Fruit fly (Drosophila melanogaster) whole organism, larva: ENCODE data around the gene CG42324.
A peak's percentile ranks its signal among the peaks of the same experiment; 100 is the strongest.

ENCODE experiments used
- noc ChIP-seq: fragments of 200-800 bp; sonication (Bioruptor generic); optimal IDR thresholded peaks from 3 replicates; lab custom pipeline; 2019; ENCODE audit warnings: missing biosample characterization, mild to moderate bottlenecking, missing genetic modification characterization, moderate library complexity

Gene CG42324

dm6 chr3L:3442751-3443524, 29.3 kb upstream of the CG42324 start:
- TF ChIP-seq noc (tag; lab: Kevin White, UChicago), result no peak

- no peak for TF ChIP-seq noc (tag; lab: Kevin White, UChicago)
Observed at dm6 chr3L:3444246-3444785, 27.9 kb upstream of the CG42324 start.

- TF ChIP-seq noc (tag; lab: Kevin White, UChicago), result no peak
Observed at dm6 chr3L:3447948-3448526, 24.2 kb upstream of the CG42324 start.

dm6 chr3L:3449680-3450079, 22.6 kb upstream of the CG42324 start:
- TF ChIP-seq noc (tag; lab: Kevin White, UChicago), result no peak

- TF ChIP-seq noc (tag; lab: Kevin White, UChicago), result peak; percentile 28
Observed at dm6 chr3L:3450410-3450809, 21.8 kb upstream of the CG42324 start.

- no peak for TF ChIP-seq noc (tag; lab: Kevin White, UChicago)
Observed at dm6 chr3L:3451774-3452173, 20.5 kb upstream of the CG42324 start.

- TF ChIP-seq noc (tag; lab: Kevin White, UChicago), result no peak
Observed at dm6 chr3L:3452684-3453083, 19.6 kb upstream of the CG42324 start.

- TF ChIP-seq noc (tag; lab: Kevin White, UChicago), result no peak
Observed at dm6 chr3L:3454430-3454829, 17.8 kb upstream of the CG42324 start.

dm6 chr3L:3454921-3455554, 17.2 kb upstream of the CG42324 start:
- no peak for TF ChIP-seq noc (tag; lab: Kevin White, UChicago)

dm6 chr3L:3455555-3455939, 16.7 kb upstream of the CG42324 start:
- TF ChIP-seq noc (tag; lab: Kevin White, UChicago), result no peak

dm6 chr3L:3456009-3456566, 16.2 kb upstream of the CG42324 start:
- TF ChIP-seq noc (tag; lab: Kevin White, UChicago), result no peak

dm6 chr3L:3456922-3457321, 15.3 kb upstream of the CG42324 start:
- TF ChIP-seq noc (tag; lab: Kevin White, UChicago), result no peak

- TF ChIP-seq noc (tag; lab: Kevin White, UChicago), result peak; percentile 34
Observed at dm6 chr3L:3460402-3461027, 11.7 kb upstream of the CG42324 start, which contains the start of gene eIF5B. eIF5B (minus strand) TSS chr3L:3460977.

dm6 chr3L:3461119-3461518, 11.1 kb upstream of the CG42324 start, which contains the start of the genes CG46463 and armi:
CG46463 (plus strand) TSS chr3L:3461315.
armi (plus strand) TSS chr3L:3461317.
- no peak for TF ChIP-seq noc (tag; lab: Kevin White, UChicago)
